Worm (Caenorhabditis elegans) whole organism, midembryonic: ENCODE measurements around the gene ZC84.1.
A peak's percentile ranks its signal among the peaks of the same experiment; 100 is the strongest.

ENCODE experiments used
- T22C8.4 ChIP-seq: fragments of 200-800 bp; sonication (Bioruptor generic); IDR thresholded peaks from 2 replicates; pipeline ENCODE4 v1.3.6; 2022; ENCODE audit warnings: missing genetic modification characterization, missing compliant biosample characterization
- cog-1 ChIP-seq: sonication (generic microtip); optimal IDR thresholded peaks from 2 replicates; lab custom pipeline; 2016; ENCODE audit warnings: missing genetic modification characterization, missing compliant biosample characterization
- flt-1 ChIP-seq: fragments of 200-800 bp; sonication (Bioruptor generic); IDR thresholded peaks from 2 replicates; pipeline ENCODE4 v1.3.6; 2022; ENCODE audit warnings: missing genetic modification characterization, missing compliant biosample characterization
- klf-2 ChIP-seq: fragments of 200-800 bp; sonication (Bioruptor generic); conservative IDR thresholded peaks from 2 replicates; pipeline ENCODE4 v1.3.6; 2022; ENCODE audit warnings: missing genetic modification reagents, missing genetic modification characterization, missing compliant biosample characterization
- med-1 ChIP-seq: sonication (generic microtip); optimal IDR thresholded peaks from 2 replicates; lab custom pipeline; 2017; ENCODE audit warnings: missing genetic modification characterization, mild to moderate bottlenecking, missing compliant biosample characterization, antibody characterized with exemption, missing genetic modification reagents; ENCODE audit not compliant: insufficient read depth
- ref-1 ChIP-seq: fragments of 200-800 bp; sonication (Bioruptor generic); conservative IDR thresholded peaks from 2 replicates; pipeline ENCODE4 v1.3.6; 2022; ENCODE audit warnings: missing genetic modification reagents, missing genetic modification characterization, missing compliant biosample characterization
- tab-1 ChIP-seq: fragments of 200-800 bp; sonication (Bioruptor generic); IDR thresholded peaks from 2 replicates; pipeline ENCODE4 v1.3.6; 2022; ENCODE audit warnings: missing genetic modification characterization, missing compliant biosample characterization
- ztf-23 ChIP-seq: fragments of 200-800 bp; sonication (Bioruptor generic); IDR thresholded peaks from 2 replicates; pipeline ENCODE4 v1.3.6; 2022; ENCODE audit warnings: missing genetic modification reagents, missing genetic modification characterization, missing compliant biosample characterization
- ztf-29 ChIP-seq: fragments of 200-800 bp; sonication (Bioruptor generic); IDR thresholded peaks from 2 replicates; pipeline ENCODE4 v1.3.6; 2022; ENCODE audit warnings: missing genetic modification reagents, missing genetic modification characterization, missing compliant biosample characterization

The ZC84.1 gene

ce11 chrIII:9206185-9206584 is at the start of gene ZC84.1:
Gene ZC84.1 (minus strand): TSS chrIII:9206285.
- TF ChIP-seq ztf-29 (GFP tag; lab: Robert Waterston, UW) (no peak), cog-1 (tag; lab: Kevin White, UChicago) (no peak), flt-1 (no peak), T22C8.4 (no peak), klf-2 (no peak), tab-1 (GFP tag; lab: Robert Waterston, UW) (no peak), ztf-23 (GFP tag; lab: Robert Waterston, UW) (no peak), ref-1 (GFP tag; lab: Robert Waterston, UW) (no peak), med-1 (no peak)

- TF ChIP-seq cog-1 (tag; lab: Kevin White, UChicago) (no peak), flt-1 (no peak), ref-1 (GFP tag; lab: Robert Waterston, UW) (no peak), ztf-23 (GFP tag; lab: Robert Waterston, UW) (no peak), med-1 (no peak), T22C8.4 (no peak), tab-1 (GFP tag; lab: Robert Waterston, UW) (no peak), ztf-29 (GFP tag; lab: Robert Waterston, UW) (no peak), klf-2 (no peak)
These were observed 49.7 kb upstream of the ZC84.1 start for ce11 chrIII:9255801-9256200.

- TF ChIP-seq ztf-23 (GFP tag; lab: Robert Waterston, UW) (no peak), ztf-29 (GFP tag; lab: Robert Waterston, UW) (no peak), klf-2 (no peak), ref-1 (GFP tag; lab: Robert Waterston, UW) (no peak), med-1 (no peak), flt-1 (no peak), T22C8.4 (no peak), cog-1 (tag; lab: Kevin White, UChicago) (no peak), tab-1 (GFP tag; lab: Robert Waterston, UW) (no peak)
These were observed 48.9 kb upstream of the ZC84.1 start for ce11 chrIII:9254988-9255387.

ce11 chrIII:9250729-9251128 is 44.6 kb upstream of the ZC84.1 start, which contains the start of gene T02C1.2:
Gene T02C1.2 (plus strand): TSS chrIII:9251029.
- TF ChIP-seq tab-1 (GFP tag; lab: Robert Waterston, UW): no peak
- no peak for TF ChIP-seq T22C8.4
- no peak for TF ChIP-seq med-1
- no peak for TF ChIP-seq ref-1 (GFP tag; lab: Robert Waterston, UW)
- TF ChIP-seq ztf-29 (GFP tag; lab: Robert Waterston, UW): no peak
- no peak for TF ChIP-seq flt-1
- TF ChIP-seq klf-2: no peak
- TF ChIP-seq ztf-23 (GFP tag; lab: Robert Waterston, UW): no peak
- TF ChIP-seq cog-1 (tag; lab: Kevin White, UChicago): no peak

- TF ChIP-seq ref-1 (GFP tag; lab: Robert Waterston, UW): no peak
- no peak for TF ChIP-seq ztf-23 (GFP tag; lab: Robert Waterston, UW)
- TF ChIP-seq ztf-29 (GFP tag; lab: Robert Waterston, UW): no peak
- no peak for TF ChIP-seq tab-1 (GFP tag; lab: Robert Waterston, UW)
- no peak for TF ChIP-seq med-1
- TF ChIP-seq flt-1: no peak
- TF ChIP-seq cog-1 (tag; lab: Kevin White, UChicago): no peak
- TF ChIP-seq T22C8.4: no peak
- TF ChIP-seq klf-2: no peak
These were observed 41.1 kb upstream of the ZC84.1 start, which contains the start of gene T02C1.1 for ce11 chrIII:9247221-9247620. Gene T02C1.1 (plus strand): TSS chrIII:9247525.

ce11 chrIII:9242675-9243074 is 36.6 kb upstream of the ZC84.1 start, which contains the start of gene dat-1:
Gene dat-1 (plus strand): TSS chrIII:9242975.
- TF ChIP-seq cog-1 (tag; lab: Kevin White, UChicago) (no peak), ztf-29 (GFP tag; lab: Robert Waterston, UW) (no peak), ztf-23 (GFP tag; lab: Robert Waterston, UW) (no peak), tab-1 (GFP tag; lab: Robert Waterston, UW) (no peak), klf-2 (no peak), flt-1 (no peak), med-1 (no peak), ref-1 (GFP tag; lab: Robert Waterston, UW) (no peak), T22C8.4 (no peak)

- TF ChIP-seq klf-2: no peak
- TF ChIP-seq ztf-23 (GFP tag; lab: Robert Waterston, UW): 0 out of 2 replicates have a peak, but pooled peaks have one; percentile 7
These were observed 33.9 kb upstream of the ZC84.1 start, which contains the start of gene saeg-2 for ce11 chrIII:9239983-9240382. Gene saeg-2 (plus strand): TSS chrIII:9240363.

ce11 chrIII:9237626-9238025 is 31.5 kb upstream of the ZC84.1 start:
- TF ChIP-seq klf-2 (no peak), T22C8.4 (no peak), ref-1 (GFP tag; lab: Robert Waterston, UW) (no peak), cog-1 (tag; lab: Kevin White, UChicago) (no peak), ztf-29 (GFP tag; lab: Robert Waterston, UW) (no peak), tab-1 (GFP tag; lab: Robert Waterston, UW) (no peak), ztf-23 (GFP tag; lab: Robert Waterston, UW) (no peak), med-1 (no peak), flt-1 (no peak)

ce11 chrIII:9236228-9236627 is 30.1 kb upstream of the ZC84.1 start, which contains the start of gene T23G5.2:
Gene T23G5.2 (minus strand): TSS chrIII:9236328.
- TF ChIP-seq ztf-23 (GFP tag; lab: Robert Waterston, UW) (no peak), tab-1 (GFP tag; lab: Robert Waterston, UW) (no peak), ztf-29 (GFP tag; lab: Robert Waterston, UW) (no peak), cog-1 (tag; lab: Kevin White, UChicago) (no peak), klf-2 (no peak), ref-1 (GFP tag; lab: Robert Waterston, UW) (no peak), flt-1 (no peak), med-1 (no peak), T22C8.4 (no peak)

ce11 chrIII:9231173-9231572 is 25.1 kb upstream of the ZC84.1 start, which contains the start of gene T23G5.3:
Gene T23G5.3 (minus strand): TSS chrIII:9231273.
- TF ChIP-seq T22C8.4 (no peak), cog-1 (tag; lab: Kevin White, UChicago) (no peak), med-1 (no peak), tab-1 (GFP tag; lab: Robert Waterston, UW) (no peak), ztf-29 (GFP tag; lab: Robert Waterston, UW) (no peak), ztf-23 (GFP tag; lab: Robert Waterston, UW) (no peak), ref-1 (GFP tag; lab: Robert Waterston, UW) (no peak), flt-1 (no peak), klf-2 (no peak)
